Worm (Caenorhabditis elegans) whole organism, L2 larva: ENCODE measurements around the gene Y71H2B.2.

Source experiments
- ZK546.5 ChIP-seq: sonication (generic microtip); optimal IDR thresholded peaks from 2 replicates; lab custom pipeline; 2017; ENCODE audit warnings: missing biosample characterization, missing genetic modification characterization
- fos-1 ChIP-seq: fragments of 150-350 bp; optimal IDR thresholded peaks from 2 replicates; lab custom pipeline; 2014; ENCODE audit warnings: missing biosample characterization, missing genetic modification characterization
- lin-13 ChIP-seq: fragments of 150-350 bp; optimal IDR thresholded peaks from 2 replicates; lab custom pipeline; 2014; ENCODE audit warnings: missing biosample characterization, missing genetic modification reagents, missing genetic modification characterization
- nhr-237 ChIP-seq: fragments of 150-350 bp; optimal IDR thresholded peaks from 2 replicates; lab custom pipeline; 2014; ENCODE audit warnings: missing biosample characterization, missing genetic modification characterization
- skn-1 ChIP-seq: sonication (generic microtip); optimal IDR thresholded peaks from 2 replicates; lab custom pipeline; 2017; ENCODE audit warnings: missing biosample characterization, missing genetic modification characterization
- snpc-4 ChIP-seq: fragments of 150-350 bp; optimal IDR thresholded peaks from 2 replicates; lab custom pipeline; 2014; ENCODE audit warnings: missing biosample characterization, missing genetic modification characterization
- unc-62 ChIP-seq: fragments of 150-350 bp; optimal IDR thresholded peaks from 2 replicates; lab custom pipeline; 2014; ENCODE audit warnings: missing biosample characterization, missing genetic modification reagents, missing genetic modification characterization
- ztf-11 ChIP-seq: sonication (generic microtip); optimal IDR thresholded peaks from 2 replicates; lab custom pipeline; 2017; ENCODE audit warnings: missing biosample characterization, missing genetic modification characterization
- ztf-4 ChIP-seq: fragments of 150-350 bp; optimal IDR thresholded peaks from 2 replicates; lab custom pipeline; 2014; ENCODE audit warnings: missing biosample characterization, missing genetic modification characterization

ce11 chrIII:2575635-2576164, 47.3 kb upstream of the Y71H2B.2 start, which contains the start of gene Y54F10AR.1:
- TF ChIP-seq snpc-4 (tag; lab: Kevin White, UChicago) (no peak), unc-62 (GFP tag; lab: Kevin White, UChicago) (no peak), ZK546.5 (no peak), skn-1 (tag; lab: Kevin White, UChicago) (no peak), lin-13 (no peak), ztf-4 (tag; lab: Kevin White, UChicago) (no peak), ztf-11 (tag; lab: Kevin White, UChicago) (no peak), nhr-237 (tag; lab: Kevin White, UChicago) (no peak), fos-1 (tag; lab: Kevin White, UChicago) (no peak)
